Worm (Caenorhabditis elegans) whole organism, young adult: Measurements from ENCODE around the gene R11E3.2.

Experiments
- F23B12.7 ChIP-seq: sonication (generic microtip); optimal IDR thresholded peaks from 2 replicates; lab custom pipeline; 2017; ENCODE audit warnings: missing genetic modification characterization, mild to moderate bottlenecking, missing compliant biosample characterization, antibody characterized with exemption, moderate library complexity; ENCODE audit not compliant: insufficient read depth
- F52B5.7 ChIP-seq: sonication (generic microtip); optimal IDR thresholded peaks from 2 replicates; lab custom pipeline; 2016; ENCODE audit warnings: mild to moderate bottlenecking, missing genetic modification characterization, missing compliant biosample characterization
- akir-1 ChIP-seq: fragments of 200-800 bp; sonication (Bioruptor generic); optimal IDR thresholded peaks from 2 replicates; lab custom pipeline; 2018; ENCODE audit warnings: mild to moderate bottlenecking, missing genetic modification characterization, moderate library complexity, missing compliant biosample characterization
- bed-1 ChIP-seq: fragments of 200-800 bp; sonication (Bioruptor generic); IDR thresholded peaks from 2 replicates; pipeline ENCODE4 v1.3.6; 2022; ENCODE audit warnings: missing genetic modification reagents, missing genetic modification characterization, missing compliant biosample characterization
- cebp-2 ChIP-seq: fragments of 200-800 bp; sonication (Bioruptor generic); IDR thresholded peaks from 2 replicates; pipeline ENCODE4 v1.3.6; 2022; ENCODE audit warnings: missing genetic modification characterization, missing compliant biosample characterization
- ceh-27 ChIP-seq: fragments of 200-800 bp; sonication (Bioruptor generic); optimal IDR thresholded peaks from 2 replicates; lab custom pipeline; 2018; ENCODE audit warnings: mild to moderate bottlenecking, missing genetic modification characterization, moderate library complexity, missing compliant biosample characterization
- ceh-40 ChIP-seq: fragments of 200-800 bp; sonication (Bioruptor generic); IDR thresholded peaks from 2 replicates; pipeline ENCODE4 v1.3.6; 2022; ENCODE audit warnings: missing genetic modification characterization, missing compliant biosample characterization
- hmg-20 ChIP-seq: fragments of 200-800 bp; sonication (Bioruptor generic); IDR thresholded peaks from 2 replicates; pipeline ENCODE4 v1.3.6; 2022; ENCODE audit warnings: missing genetic modification reagents, missing genetic modification characterization, missing compliant biosample characterization
- lsl-1 ChIP-seq: fragments of 200-800 bp; sonication (Bioruptor generic); optimal IDR thresholded peaks from 2 replicates; lab custom pipeline; 2018; ENCODE audit warnings: mild to moderate bottlenecking, missing genetic modification characterization, moderate library complexity, missing compliant biosample characterization
- madf-8 ChIP-seq: fragments of 200-800 bp; sonication (Bioruptor generic); conservative IDR thresholded peaks from 2 replicates; pipeline ENCODE4 v1.3.6; 2022; ENCODE audit warnings: missing genetic modification reagents, missing genetic modification characterization, missing compliant biosample characterization
- nhr-80 ChIP-seq: sonication (generic microtip); optimal IDR thresholded peaks from 2 replicates; lab custom pipeline; 2016; ENCODE audit warnings: missing genetic modification characterization, missing compliant biosample characterization
- pha-4 ChIP-seq: fragments of 150-350 bp; sonication (generic microtip); optimal IDR thresholded peaks from 2 replicates; lab custom pipeline; 2014; ENCODE audit warnings: missing biosample characterization, missing genetic modification reagents, missing genetic modification characterization
- unc-130 ChIP-seq: sonication (generic microtip); optimal IDR thresholded peaks from 2 replicates; lab custom pipeline; 2016; ENCODE audit warnings: missing genetic modification reagents, missing genetic modification characterization, missing compliant biosample characterization

DNA sequence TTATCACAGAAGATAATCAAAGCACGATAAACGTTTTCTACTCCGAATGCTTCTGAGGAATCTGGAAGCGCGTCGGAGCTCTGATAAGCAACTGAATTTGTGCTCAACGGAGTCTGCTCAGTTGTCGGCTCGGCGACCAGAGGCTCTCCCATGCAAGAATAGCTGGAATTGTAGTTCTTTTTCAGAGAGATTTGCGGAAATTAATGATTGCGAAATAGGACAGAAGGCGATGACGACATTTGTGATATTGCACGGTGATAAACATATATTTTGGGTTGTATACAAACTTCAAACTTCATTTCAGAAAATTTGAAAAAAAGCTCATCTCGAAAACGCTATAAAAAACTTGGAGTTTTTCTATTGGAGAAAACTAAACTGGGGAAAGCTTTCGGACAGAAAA, 37.9 kb downstream of the R11E3.2 start, which contains the start of gene H06H21.37:
- TF ChIP-seq hmg-20 (no peak), pha-4 (tag; lab: Kevin White, UChicago) (no peak), ceh-40 (no peak), F52B5.7 (tag; lab: Kevin White, UChicago) (no peak), bed-1 (GFP tag; lab: Robert Waterston, UW) (no peak), akir-1 (GFP tag; lab: Kevin White, UChicago) (no peak), lsl-1 (GFP tag; lab: Kevin White, UChicago) (no peak), unc-130 (GFP tag; lab: Kevin White, UChicago) (no peak), madf-8 (GFP tag; lab: Robert Waterston, UW) (no peak), cebp-2 (no peak), ceh-27 (GFP tag; lab: Kevin White, UChicago) (no peak), nhr-80 (tag; lab: Kevin White, UChicago) (no peak), F23B12.7 (tag; lab: Kevin White, UChicago) (no peak)
